Worm (Caenorhabditis elegans): ENCODE data around the gene C05E7.3.

DNA sequence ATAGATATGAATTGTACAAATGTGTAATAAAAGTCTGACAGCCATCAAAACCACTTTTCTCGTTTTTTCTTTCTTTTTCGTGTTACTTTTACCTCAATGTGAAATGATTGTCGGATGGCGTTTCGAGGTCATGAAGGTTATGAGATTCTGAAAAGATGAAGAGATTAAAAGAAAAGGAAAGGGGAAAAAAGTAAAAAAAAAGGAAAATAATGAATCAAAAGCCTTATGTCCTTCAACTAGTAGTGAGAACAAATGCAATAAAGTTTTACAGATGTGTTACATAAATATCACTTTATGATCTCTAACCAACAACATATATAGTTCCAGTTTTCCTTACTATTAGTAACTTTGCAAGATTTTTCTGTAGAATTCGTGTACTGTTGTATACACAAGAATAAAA is 5.6 kb downstream of the C05E7.3 start, which contains the start of gene gmap-3:
- TF ChIP-seq nhr-25 (tag; optimal IDR thresholded peaks at IDR 0.05) (peak; percentile 65), fkh-10 (GFP tag; optimal IDR thresholded peaks at IDR 0.05) (no peak), nhr-67 (tag; optimal IDR thresholded peaks at IDR 0.05) (no peak), unc-62 (GFP tag; optimal IDR thresholded peaks at IDR 0.05) (no peak), mml-1 (tag; optimal IDR thresholded peaks at IDR 0.05) (no peak), elt-1 (tag; optimal IDR thresholded peaks at IDR 0.05) (no peak), ztf-4 (tag; optimal IDR thresholded peaks at IDR 0.05) (no peak), nhr-76 (tag; optimal IDR thresholded peaks at IDR 0.05) (no peak), fos-1 (tag; optimal IDR thresholded peaks at IDR 0.05) (no peak), elt-3 (tag; optimal IDR thresholded peaks at IDR 0.05) (no peak), tbx-2 (tag; optimal IDR thresholded peaks at IDR 0.05) (no peak)
